Worm (Caenorhabditis elegans): Measurements from ENCODE around the gene B0303.16.

B0303.16 gene

ce11 chrIII:8718592-8718991, 13.7 kb downstream of the B0303.16 start:
- no peak for TF ChIP-seq zag-1 (tag; optimal IDR thresholded peaks at IDR 0.05)
- TF ChIP-seq fos-1 (tag; optimal IDR thresholded peaks at IDR 0.05), result peak; percentile 47

- TF ChIP-seq mdl-1 (tag; optimal IDR thresholded peaks at IDR 0.05) (no peak), elt-3 (tag; optimal IDR thresholded peaks at IDR 0.05) (no peak), unc-39 (tag; optimal IDR thresholded peaks at IDR 0.05) (no peak), elt-1 (tag; optimal IDR thresholded peaks at IDR 0.05) (no peak), snpc-4 (tag; optimal IDR thresholded peaks at IDR 0.05) (no peak), ztf-4 (tag; optimal IDR thresholded peaks at IDR 0.05) (no peak), nhr-11 (tag; optimal IDR thresholded peaks at IDR 0.05) (no peak), crh-2 (tag; optimal IDR thresholded peaks at IDR 0.05) (no peak), F13H6.1 (tag; optimal IDR thresholded peaks at IDR 0.05) (no peak), lin-39 (tag; optimal IDR thresholded peaks at IDR 0.05) (no peak), mab-5 (tag; optimal IDR thresholded peaks at IDR 0.05) (no peak), nhr-10 (tag; optimal IDR thresholded peaks at IDR 0.05) (no peak), Y55F3AM.14 (GFP tag; optimal IDR thresholded peaks at IDR 0.05) (no peak), alr-1 (tag; optimal IDR thresholded peaks at IDR 0.05) (no peak), sma-3 (GFP tag; optimal IDR thresholded peaks at IDR 0.05) (no peak), nhr-129 (tag; optimal IDR thresholded peaks at IDR 0.05) (no peak), nhr-23 (tag; optimal IDR thresholded peaks at IDR 0.05) (no peak), egl-27 (tag; optimal IDR thresholded peaks at IDR 0.05) (no peak), skn-1 (tag; optimal IDR thresholded peaks at IDR 0.05) (no peak), lin-13 (GFP tag; optimal IDR thresholded peaks at IDR 0.05) (no peak)
Measured at ce11 chrIII:8719105-8719504, 14.2 kb downstream of the B0303.16 start.

ce11 chrIII:8719769-8720252, 14.9 kb downstream of the B0303.16 start, which contains the start of gene hipr-1:
TSS of gene hipr-1 (plus strand) at chrIII:8720202.
- TF ChIP-seq nhr-237 (tag; optimal IDR thresholded peaks at IDR 0.05), result no peak
- TF ChIP-seq nhr-6 (tag; optimal IDR thresholded peaks at IDR 0.05), result no peak
- no peak for TF ChIP-seq lsy-2 (tag; optimal IDR thresholded peaks at IDR 0.05)
- peak; percentile 9 for TF ChIP-seq fos-1 (tag; optimal IDR thresholded peaks at IDR 0.05)
- no peak for TF ChIP-seq ceh-16 (tag; optimal IDR thresholded peaks at IDR 0.05)
- TF ChIP-seq mab-5 (tag; optimal IDR thresholded peaks at IDR 0.05), result no peak
- TF ChIP-seq unc-55 (GFP tag; optimal IDR thresholded peaks at IDR 0.05), result peak; percentile 12

- TF ChIP-seq ama-1 (optimal IDR thresholded peaks at IDR 0.05) (no peak), ztf-4 (tag; optimal IDR thresholded peaks at IDR 0.05) (no peak), nhr-129 (tag; optimal IDR thresholded peaks at IDR 0.05) (no peak), sma-9 (GFP tag; optimal IDR thresholded peaks at IDR 0.05) (no peak), sma-9 (tag; optimal IDR thresholded peaks at IDR 0.05) (no peak), ZK546.5 (tag; optimal IDR thresholded peaks at IDR 0.05) (no peak), ztf-11 (tag; optimal IDR thresholded peaks at IDR 0.05) (no peak), nhr-77 (tag; optimal IDR thresholded peaks at IDR 0.05) (no peak), aly-2 (tag; optimal IDR thresholded peaks at IDR 0.05) (no peak), alr-1 (tag; optimal IDR thresholded peaks at IDR 0.05) (no peak), elt-1 (tag; optimal IDR thresholded peaks at IDR 0.05) (no peak), R02D3.7 (tag; optimal IDR thresholded peaks at IDR 0.05) (no peak), lin-13 (GFP tag; optimal IDR thresholded peaks at IDR 0.05) (no peak), unc-39 (tag; optimal IDR thresholded peaks at IDR 0.05) (no peak), sma-3 (GFP tag; optimal IDR thresholded peaks at IDR 0.05) (no peak), mab-5 (tag; optimal IDR thresholded peaks at IDR 0.05) (no peak)
Measured at ce11 chrIII:8725224-8725623, 20.4 kb downstream of the B0303.16 start.

ce11 chrIII:8726019-8726894, 21.4 kb downstream of the B0303.16 start:
- no peak for TF ChIP-seq alr-1 (tag; optimal IDR thresholded peaks at IDR 0.05)
- TF ChIP-seq blmp-1 (tag; optimal IDR thresholded peaks at IDR 0.05; ENCODE audit: insufficient read depth), result no peak
- no peak for TF ChIP-seq sma-3 (GFP tag; optimal IDR thresholded peaks at IDR 0.05)
- TF ChIP-seq C34F6.9 (tag; optimal IDR thresholded peaks at IDR 0.05), result no peak
- TF ChIP-seq crh-2 (tag; optimal IDR thresholded peaks at IDR 0.05), result no peak
- TF ChIP-seq R02D3.7 (tag; optimal IDR thresholded peaks at IDR 0.05), result no peak
- no peak for TF ChIP-seq gmeb-1 (tag; optimal IDR thresholded peaks at IDR 0.05)
- no peak for TF ChIP-seq nhr-23 (tag; optimal IDR thresholded peaks at IDR 0.05)
- TF ChIP-seq ztf-4 (tag; optimal IDR thresholded peaks at IDR 0.05), result no peak
- no peak for TF ChIP-seq nhr-25 (tag; optimal IDR thresholded peaks at IDR 0.05)
- TF ChIP-seq dmd-4 (tag; optimal IDR thresholded peaks at IDR 0.05), result no peak
- TF ChIP-seq unc-39 (tag; optimal IDR thresholded peaks at IDR 0.05), result no peak

Data from whole organism, L2 larva.